Worm (Caenorhabditis elegans) whole organism, L1 larva: ENCODE data around the gene col-137.
"Not testable (repeated sequence)": the region's sequence is repeated elsewhere in the genome, so short reads cannot be mapped to it uniquely, and the experiment has no call there.

Source experiments
- C16A3.4 ChIP-seq: fragments of 150-350 bp; optimal IDR thresholded peaks from 2 replicates; lab custom pipeline; 2014; ENCODE audit warnings: missing biosample characterization, missing genetic modification characterization
- Y116A8C.19 ChIP-seq: sonication (generic microtip); optimal IDR thresholded peaks from 2 replicates; lab custom pipeline; 2016; ENCODE audit warnings: missing compliant biosample characterization, missing genetic modification characterization, borderline replicate concordance
- ama-1 ChIP-seq: fragments of 150-350 bp; optimal IDR thresholded peaks from 2 replicates; lab custom pipeline; 2014
- ceh-8 ChIP-seq: fragments of 200-800 bp; sonication (Bioruptor generic); optimal IDR thresholded peaks from 2 replicates; lab custom pipeline; 2018; ENCODE audit warnings: mild to moderate bottlenecking, missing genetic modification characterization, moderate library complexity, missing compliant biosample characterization
- ceh-90 ChIP-seq: sonication (generic microtip); optimal IDR thresholded peaks from 2 replicates; lab custom pipeline; 2016; ENCODE audit warnings: missing genetic modification characterization, missing compliant biosample characterization
- dsc-1 ChIP-seq: sonication (generic microtip); optimal IDR thresholded peaks from 2 replicates; lab custom pipeline; 2016; ENCODE audit warnings: mild to moderate bottlenecking, missing genetic modification characterization, missing compliant biosample characterization
- egl-27 ChIP-seq, 2 experiments: fragments of 150-350 bp in 1 of 2; sonication (generic microtip); optimal IDR thresholded peaks; 3 replicates each; lab custom pipeline; 2017 to 2018; ENCODE audit warnings: missing biosample characterization in 2 of 2, missing genetic modification characterization in 2 of 2, missing genetic modification reagents in 2 of 2
- fkh-4 ChIP-seq: sonication (generic microtip); optimal IDR thresholded peaks from 2 replicates; lab custom pipeline; 2016; ENCODE audit warnings: missing compliant biosample characterization, missing genetic modification characterization, borderline replicate concordance
- fos-1 ChIP-seq: fragments of 150-350 bp; optimal IDR thresholded peaks from 2 replicates; lab custom pipeline; 2014; ENCODE audit warnings: missing biosample characterization, missing genetic modification characterization
- grh-1 ChIP-seq: fragments of 200-800 bp; sonication (Bioruptor generic); IDR thresholded peaks from 2 replicates; pipeline ENCODE4 v1.3.6; 2022; ENCODE audit warnings: missing genetic modification reagents, missing genetic modification characterization, missing compliant biosample characterization
- hlh-4 ChIP-seq: sonication (generic microtip); optimal IDR thresholded peaks from 2 replicates; lab custom pipeline; 2016; ENCODE audit warnings: mild to moderate bottlenecking, missing genetic modification characterization, missing compliant biosample characterization
- hpl-2 ChIP-seq: fragments of 150-350 bp; optimal IDR thresholded peaks from 2 replicates; lab custom pipeline; 2014; ENCODE audit warnings: missing biosample characterization, missing genetic modification reagents, missing genetic modification characterization
- isw-1 ChIP-seq: fragments of 200-800 bp; sonication (Bioruptor generic); IDR thresholded peaks from 2 replicates; pipeline ENCODE4 v1.3.6; 2022; ENCODE audit warnings: missing genetic modification characterization, missing compliant biosample characterization
- lin-14 ChIP-seq: fragments of 200-800 bp; sonication (Bioruptor generic); optimal IDR thresholded peaks from 2 replicates; lab custom pipeline; 2018; ENCODE audit warnings: mild to moderate bottlenecking, missing genetic modification characterization, moderate library complexity, missing compliant biosample characterization
- lin-15B ChIP-seq: fragments of 150-350 bp; sonication (generic microtip); optimal IDR thresholded peaks from 3 replicates; lab custom pipeline; 2014; ENCODE audit warnings: missing biosample characterization, missing genetic modification characterization
- mab-9 ChIP-seq: fragments of 200-800 bp; sonication (Bioruptor generic); IDR thresholded peaks from 2 replicates; pipeline ENCODE4 v1.3.6; 2022; ENCODE audit warnings: missing genetic modification reagents, missing genetic modification characterization, missing compliant biosample characterization
- nhr-11 ChIP-seq: fragments of 150-350 bp; optimal IDR thresholded peaks from 2 replicates; lab custom pipeline; 2014; ENCODE audit warnings: missing biosample characterization, missing genetic modification characterization
- nhr-12 ChIP-seq: sonication (generic microtip); optimal IDR thresholded peaks from 2 replicates; lab custom pipeline; 2017; ENCODE audit warnings: missing biosample characterization, missing genetic modification characterization
- nhr-28 ChIP-seq: fragments of 150-350 bp; optimal IDR thresholded peaks from 2 replicates; lab custom pipeline; 2014; ENCODE audit warnings: missing biosample characterization, missing genetic modification characterization
- nhr-71 ChIP-seq: sonication (generic microtip); optimal IDR thresholded peaks from 2 replicates; lab custom pipeline; 2016; ENCODE audit warnings: mild to moderate bottlenecking, missing genetic modification characterization, moderate library complexity, missing compliant biosample characterization
- nhr-76 ChIP-seq: sonication (generic microtip); optimal IDR thresholded peaks from 2 replicates; lab custom pipeline; 2017; ENCODE audit warnings: missing biosample characterization, missing genetic modification characterization
- pag-3 ChIP-seq: sonication (generic microtip); optimal IDR thresholded peaks from 2 replicates; lab custom pipeline; 2017; ENCODE audit warnings: missing genetic modification characterization, mild to moderate bottlenecking, missing compliant biosample characterization, antibody characterized with exemption, borderline replicate concordance; ENCODE audit not compliant: insufficient read depth
- pax-3 ChIP-seq: fragments of 200-800 bp; sonication (Bioruptor generic); optimal IDR thresholded peaks from 2 replicates; lab custom pipeline; 2018; ENCODE audit warnings: mild to moderate bottlenecking, missing genetic modification characterization, moderate library complexity, missing compliant biosample characterization
- pqm-1 ChIP-seq: sonication (generic microtip); optimal IDR thresholded peaks from 3 replicates; lab custom pipeline; 2017; ENCODE audit warnings: missing biosample characterization, missing genetic modification characterization
- rnt-1 ChIP-seq: sonication (generic microtip); optimal IDR thresholded peaks from 2 replicates; lab custom pipeline; 2016; ENCODE audit warnings: mild to moderate bottlenecking, missing genetic modification characterization, moderate library complexity, missing compliant biosample characterization
- sox-4 ChIP-seq: sonication (generic microtip); optimal IDR thresholded peaks from 2 replicates; lab custom pipeline; 2016; ENCODE audit warnings: missing genetic modification characterization, missing compliant biosample characterization
- sup-37 ChIP-seq: fragments of 200-800 bp; sonication (Bioruptor generic); optimal IDR thresholded peaks from 2 replicates; lab custom pipeline; 2018; ENCODE audit warnings: mild to moderate bottlenecking, missing genetic modification characterization, missing compliant biosample characterization
- zag-1 ChIP-seq: fragments of 150-350 bp; optimal IDR thresholded peaks from 2 replicates; lab custom pipeline; 2014; ENCODE audit warnings: missing biosample characterization, missing genetic modification characterization
- zip-4 ChIP-seq: fragments of 200-800 bp; sonication (Bioruptor generic); optimal IDR thresholded peaks from 2 replicates; lab custom pipeline; 2018; ENCODE audit warnings: mild to moderate bottlenecking, missing genetic modification characterization, moderate library complexity, missing compliant biosample characterization
- ztf-11 ChIP-seq, 2 experiments: sonication (generic microtip); optimal IDR thresholded peaks; 2 replicates each; lab custom pipeline; 2016 to 2017; ENCODE audit warnings: missing genetic modification characterization in 2 of 2, missing biosample characterization in 1 of 2, missing compliant biosample characterization in 1 of 2

col-137 gene

ce11 chrIV:16602676-16603075 lies at the start of gene col-137:
TSS of gene col-137 (minus strand) at chrIV:16602776.
- TF ChIP-seq nhr-71 (no peak), lin-15B (tag; lab: Kevin White, UChicago) (no peak), lin-14 (GFP tag; lab: Kevin White, UChicago) (no peak), sup-37 (no peak), ztf-11 (tag; optimal IDR thresholded peaks at IDR 0.05; lab: Kevin White, UChicago) (no peak), isw-1 (GFP tag; lab: Robert Waterston, UW) (no peak), mab-9 (GFP tag; lab: Robert Waterston, UW) (no peak), pqm-1 (tag; lab: Kevin White, UChicago) (no peak), hlh-4 (tag; lab: Kevin White, UChicago) (no peak), C16A3.4 (tag; lab: Kevin White, UChicago) (no peak)

ce11 chrIV:16646192-16646544 lies 43.6 kb upstream of the col-137 start, which contains the start of gene Y51H4A.13:
TSS of gene Y51H4A.13 (minus strand) at chrIV:16646373.
- not testable (repeated sequence) for TF ChIP-seq nhr-28; pqm-1 (tag; lab: Kevin White, UChicago); rnt-1 (tag; lab: Kevin White, UChicago)

- TF ChIP-seq ceh-8 (GFP tag; lab: Kevin White, UChicago) = no peak
- peak; percentile 60 for TF ChIP-seq zip-4
- TF ChIP-seq nhr-11 (tag; lab: Kevin White, UChicago) = no peak
- TF ChIP-seq egl-27 (tag; optimal IDR thresholded peaks at IDR 0.05; lab: Kevin White, UChicago) = no peak
- no peak for TF ChIP-seq pag-3 (tag; lab: Kevin White, UChicago)
These were observed 43.1 kb upstream of the col-137 start for ce11 chrIV:16645492-16646191.

- TF ChIP-seq hpl-2 (GFP tag; lab: Kevin White, UChicago) (no peak), hlh-4 (tag; lab: Kevin White, UChicago) (no peak), lin-15B (tag; lab: Kevin White, UChicago) (no peak), pax-3 (no peak), sup-37 (no peak), ama-1 (lab: Kevin White, UChicago) (no peak), nhr-11 (tag; lab: Kevin White, UChicago) (no peak), fkh-4 (tag; lab: Kevin White, UChicago) (no peak), nhr-12 (no peak), fos-1 (tag; lab: Kevin White, UChicago) (no peak), egl-27 (tag; optimal IDR thresholded peaks at IDR 0.05; lab: Kevin White, UChicago) (no peak), dsc-1 (tag; lab: Kevin White, UChicago) (no peak), nhr-76 (tag; lab: Kevin White, UChicago) (no peak)
These were observed 41.2 kb upstream of the col-137 start for ce11 chrIV:16643782-16644181.

ce11 chrIV:16630622-16631021 lies 28.0 kb upstream of the col-137 start, which contains the start of gene fipr-27:
TSS of gene fipr-27 (plus strand) at chrIV:16630922.
- TF ChIP-seq ceh-90 (tag; lab: Kevin White, UChicago) = no peak
- TF ChIP-seq zag-1 (tag; lab: Kevin White, UChicago) = no peak
- no peak for TF ChIP-seq lin-15B (tag; lab: Kevin White, UChicago)
- no peak for TF ChIP-seq sox-4 (tag; lab: Kevin White, UChicago)
- no peak for TF ChIP-seq zip-4
- TF ChIP-seq Y116A8C.19 (tag; lab: Kevin White, UChicago) = no peak
- TF ChIP-seq ztf-11 (tag; optimal IDR thresholded peaks at IDR 0.05; lab: Kevin White, UChicago) = no peak

- no peak for TF ChIP-seq grh-1
These were observed 27.2 kb upstream of the col-137 start for ce11 chrIV:16629815-16630214.
